Worm (Caenorhabditis elegans) whole organism, L4 larva: ENCODE data around the gene haf-2.

Experiments
- D1046.2 ChIP-seq: fragments of 200-800 bp; sonication (Bioruptor generic); IDR thresholded peaks from 2 replicates; pipeline ENCODE4 v1.3.6; 2022; ENCODE audit warnings: missing genetic modification characterization, missing compliant biosample characterization
- F10B5.3 ChIP-seq: sonication (generic microtip); optimal IDR thresholded peaks from 2 replicates; lab custom pipeline; 2016; ENCODE audit warnings: mild to moderate bottlenecking, missing genetic modification characterization, missing compliant biosample characterization
- F44E2.7 ChIP-seq: fragments of 200-800 bp; sonication (Bioruptor generic); IDR thresholded peaks from 2 replicates; pipeline ENCODE4 v2.1.2; 2022; ENCODE audit warnings: missing genetic modification characterization, missing compliant biosample characterization
- F49E8.2 ChIP-seq: sonication (generic microtip); optimal IDR thresholded peaks from 2 replicates; lab custom pipeline; 2016; ENCODE audit warnings: missing compliant biosample characterization, mild to moderate bottlenecking, missing genetic modification characterization, borderline replicate concordance
- T20F7.1 ChIP-seq: fragments of 200-800 bp; sonication (Bioruptor generic); optimal IDR thresholded peaks from 2 replicates; lab custom pipeline; 2018; ENCODE audit warnings: mild to moderate bottlenecking, missing genetic modification characterization, missing compliant biosample characterization
- Y105C5A.15 ChIP-seq: fragments of 200-800 bp; sonication (Bioruptor generic); IDR thresholded peaks from 2 replicates; pipeline ENCODE4 v1.3.6; 2022; ENCODE audit warnings: missing genetic modification characterization, missing compliant biosample characterization
- Y75B8A.6 ChIP-seq: fragments of 200-800 bp; sonication (Bioruptor generic); IDR thresholded peaks from 2 replicates; pipeline ENCODE4 v1.3.6; 2022; ENCODE audit warnings: missing genetic modification reagents, missing genetic modification characterization, missing compliant biosample characterization
- ZK337.2 ChIP-seq: fragments of 200-800 bp; sonication (Bioruptor generic); IDR thresholded peaks from 2 replicates; pipeline ENCODE4 v1.3.6; 2022; ENCODE audit warnings: missing genetic modification reagents, missing genetic modification characterization, missing compliant biosample characterization
- aha-1 ChIP-seq: fragments of 150-350 bp; peaks from one replicate; lab custom pipeline; 2014; ENCODE audit warnings: missing biosample characterization, missing genetic modification characterization
- ama-1 ChIP-seq: fragments of 150-350 bp; optimal IDR thresholded peaks from 2 replicates; lab custom pipeline; 2014; ENCODE audit warnings: inconsistent platforms, mixed read lengths
- attf-4 ChIP-seq: sonication (generic microtip); optimal IDR thresholded peaks from 3 replicates; lab custom pipeline; 2017; ENCODE audit warnings: missing biosample characterization, missing genetic modification characterization
- ceh-20 ChIP-seq: fragments of 200-800 bp; sonication (Bioruptor generic); IDR thresholded peaks from 2 replicates; pipeline ENCODE4 v1.3.6; 2022; ENCODE audit warnings: missing genetic modification reagents, missing genetic modification characterization, missing compliant biosample characterization
- ceh-32 ChIP-seq: sonication (generic microtip); optimal IDR thresholded peaks from 2 replicates; lab custom pipeline; 2016; ENCODE audit warnings: mild to moderate bottlenecking, missing genetic modification characterization, missing compliant biosample characterization; ENCODE audit not compliant: poor library complexity
- ceh-44 ChIP-seq: fragments of 200-800 bp; sonication (Bioruptor generic); IDR thresholded peaks from 2 replicates; pipeline ENCODE4 v1.3.6; 2022; ENCODE audit warnings: missing genetic modification reagents, missing genetic modification characterization, missing compliant biosample characterization
- daf-19 ChIP-seq: fragments of 200-800 bp; sonication (Bioruptor generic); conservative IDR thresholded peaks from 2 replicates; pipeline ENCODE4 v1.3.6; 2022; ENCODE audit warnings: missing genetic modification characterization, missing compliant biosample characterization
- daf-8 ChIP-seq: fragments of 200-800 bp; sonication (Bioruptor generic); IDR thresholded peaks from 2 replicates; pipeline ENCODE4 v1.3.6; 2022; ENCODE audit warnings: missing genetic modification characterization, missing compliant biosample characterization
- dmd-8 ChIP-seq: fragments of 200-800 bp; sonication (Bioruptor generic); IDR thresholded peaks from 2 replicates; pipeline ENCODE4 v1.3.6; 2022; ENCODE audit warnings: missing genetic modification characterization, missing compliant biosample characterization
- duxl-1 ChIP-seq: sonication (generic microtip); optimal IDR thresholded peaks from 2 replicates; lab custom pipeline; 2016; ENCODE audit warnings: mild to moderate bottlenecking, missing genetic modification characterization, moderate library complexity, missing compliant biosample characterization; ENCODE audit not compliant: poor library complexity
- dve-1 ChIP-seq: sonication (generic microtip); optimal IDR thresholded peaks from 2 replicates; lab custom pipeline; 2017; ENCODE audit warnings: antibody characterized with exemption, mild to moderate bottlenecking, missing genetic modification characterization, missing compliant biosample characterization; ENCODE audit not compliant: insufficient read depth
- egl-43 ChIP-seq: fragments of 200-800 bp; sonication (Bioruptor generic); IDR thresholded peaks from 2 replicates; pipeline ENCODE4 v1.3.6; 2022; ENCODE audit warnings: missing genetic modification reagents, missing genetic modification characterization, missing compliant biosample characterization
- fos-1 ChIP-seq: fragments of 150-350 bp; optimal IDR thresholded peaks from 2 replicates; lab custom pipeline; 2014; ENCODE audit warnings: missing biosample characterization, missing genetic modification characterization
- gei-8 ChIP-seq: fragments of 200-800 bp; sonication (Bioruptor generic); optimal IDR thresholded peaks from 2 replicates; lab custom pipeline; 2018; ENCODE audit warnings: mild to moderate bottlenecking, missing genetic modification characterization, missing compliant biosample characterization
- hlh-11 ChIP-seq: fragments of 200-800 bp; sonication (Bioruptor generic); optimal IDR thresholded peaks from 2 replicates; lab custom pipeline; 2018; ENCODE audit warnings: mild to moderate bottlenecking, missing genetic modification characterization, missing compliant biosample characterization
- lin-1 ChIP-seq: fragments of 200-800 bp; sonication (Bioruptor generic); IDR thresholded peaks from 2 replicates; pipeline ENCODE4 v1.3.6; 2022; ENCODE audit warnings: missing genetic modification reagents, missing genetic modification characterization, missing compliant biosample characterization
- lin-15B ChIP-seq: fragments of 150-350 bp; sonication (generic microtip); optimal IDR thresholded peaks from 3 replicates; lab custom pipeline; 2014; ENCODE audit warnings: missing biosample characterization, missing genetic modification characterization
- lin-38 ChIP-seq: fragments of 200-800 bp; sonication (Bioruptor generic); IDR thresholded peaks from 2 replicates; pipeline ENCODE4 v1.3.6; 2022; ENCODE audit warnings: missing genetic modification reagents, missing genetic modification characterization, missing compliant biosample characterization
- lir-3 ChIP-seq: sonication (generic microtip); optimal IDR thresholded peaks from 2 replicates; lab custom pipeline; 2016; ENCODE audit warnings: mild to moderate bottlenecking, missing genetic modification characterization, missing compliant biosample characterization
- lsy-2 ChIP-seq, 2 experiments: fragments of 150-350 bp in 1 of 2; sonication (generic microtip) in 1 of 2; optimal IDR thresholded peaks; 2 replicates each; lab custom pipeline; 2014 to 2017; ENCODE audit warnings: missing biosample characterization in 2 of 2, missing genetic modification characterization in 2 of 2
- madf-5 ChIP-seq, 2 experiments: fragments of 200-800 bp; sonication (Bioruptor generic); IDR thresholded peaks; 2 replicates each; pipeline ENCODE4 v1.3.6; 2022; ENCODE audit warnings: missing compliant biosample characterization in 2 of 2, missing genetic modification characterization in 2 of 2
- madf-9 ChIP-seq: fragments of 200-800 bp; sonication (Bioruptor generic); conservative IDR thresholded peaks from 2 replicates; pipeline ENCODE4 v1.3.6; 2022; ENCODE audit warnings: missing genetic modification reagents, missing genetic modification characterization, missing compliant biosample characterization
- mep-1 ChIP-seq: fragments of 150-350 bp; sonication (generic microtip); optimal IDR thresholded peaks from 3 replicates; lab custom pipeline; 2014; ENCODE audit warnings: missing biosample characterization, missing genetic modification characterization
- mxl-2 ChIP-seq: fragments of 200-800 bp; sonication (Bioruptor generic); conservative IDR thresholded peaks from 2 replicates; pipeline ENCODE4 v1.3.6; 2022; ENCODE audit warnings: missing genetic modification reagents, missing genetic modification characterization, missing compliant biosample characterization
- nhr-102 ChIP-seq: sonication (generic microtip); optimal IDR thresholded peaks from 2 replicates; lab custom pipeline; 2016; ENCODE audit warnings: mild to moderate bottlenecking, missing genetic modification characterization, moderate library complexity, missing compliant biosample characterization
- nhr-111 ChIP-seq: fragments of 200-800 bp; sonication (Bioruptor generic); optimal IDR thresholded peaks from 2 replicates; lab custom pipeline; 2018; ENCODE audit warnings: mild to moderate bottlenecking, missing genetic modification characterization, missing compliant biosample characterization
- nhr-237 ChIP-seq: sonication (generic microtip); optimal IDR thresholded peaks from 2 replicates; lab custom pipeline; 2017; ENCODE audit warnings: missing biosample characterization, missing genetic modification characterization
- nhr-25 ChIP-seq: sonication (generic microtip); optimal IDR thresholded peaks from 2 replicates; lab custom pipeline; 2017; ENCODE audit warnings: missing genetic modification characterization, mild to moderate bottlenecking, missing compliant biosample characterization, antibody characterized with exemption, moderate library complexity, borderline replicate concordance; ENCODE audit not compliant: insufficient read depth
- nhr-41 ChIP-seq: fragments of 200-800 bp; sonication (Bioruptor generic); IDR thresholded peaks from 2 replicates; pipeline ENCODE4 v1.3.6; 2022; ENCODE audit warnings: missing genetic modification reagents, missing genetic modification characterization, missing compliant biosample characterization
- nhr-42 ChIP-seq: fragments of 200-800 bp; sonication (Bioruptor generic); IDR thresholded peaks from 2 replicates; pipeline ENCODE4 v1.3.6; 2022; ENCODE audit warnings: missing genetic modification characterization, missing compliant biosample characterization
- nhr-48 ChIP-seq: sonication (generic microtip); optimal IDR thresholded peaks from 2 replicates; lab custom pipeline; 2016; ENCODE audit warnings: mild to moderate bottlenecking, missing genetic modification characterization, missing compliant biosample characterization
- nhr-77 ChIP-seq: fragments of 150-350 bp; optimal IDR thresholded peaks from 2 replicates; lab custom pipeline; 2014; ENCODE audit warnings: missing biosample characterization, missing genetic modification characterization
- php-3 ChIP-seq: fragments of 200-800 bp; sonication (Bioruptor generic); IDR thresholded peaks from 2 replicates; pipeline ENCODE4 v1.3.6; 2022; ENCODE audit warnings: missing genetic modification reagents, missing genetic modification characterization, missing compliant biosample characterization
- pqm-1 ChIP-seq: sonication (generic microtip); optimal IDR thresholded peaks from 2 replicates; lab custom pipeline; 2017; ENCODE audit warnings: missing biosample characterization, missing genetic modification characterization
- saeg-2 ChIP-seq: fragments of 200-800 bp; sonication (Bioruptor generic); IDR thresholded peaks from 2 replicates; pipeline ENCODE4 v1.3.6; 2022; ENCODE audit warnings: missing genetic modification reagents, missing genetic modification characterization, missing compliant biosample characterization
- set-16 ChIP-seq: fragments of 200-800 bp; sonication (Bioruptor generic); IDR thresholded peaks from 2 replicates; pipeline ENCODE4 v1.3.6; 2022; ENCODE audit warnings: missing genetic modification reagents, missing genetic modification characterization, missing compliant biosample characterization
- snpc-1.2 ChIP-seq: fragments of 200-800 bp; sonication (Bioruptor generic); IDR thresholded peaks from 2 replicates; pipeline ENCODE4 v1.3.6; 2022; ENCODE audit warnings: missing genetic modification reagents, missing genetic modification characterization, missing compliant biosample characterization
- tag-97 ChIP-seq: fragments of 200-800 bp; sonication (Bioruptor generic); IDR thresholded peaks from 2 replicates; pipeline ENCODE4 v1.3.6; 2022; ENCODE audit warnings: missing genetic modification characterization, missing compliant biosample characterization
- unc-62 ChIP-seq, 3 experiments: fragments of 150-350 bp in 1 of 3; sonication (generic microtip); optimal IDR thresholded peaks in 2 of 3; peaks in 1 of 3; 1 replicate in 1 of 3; 2 replicates in 2 of 3; lab custom pipeline; 2014 to 2017; ENCODE audit warnings: missing biosample characterization in 3 of 3, missing genetic modification characterization in 3 of 3, missing genetic modification reagents in 3 of 3, missing genotype in 1 of 3
- zag-1 ChIP-seq: fragments of 150-350 bp; optimal IDR thresholded peaks from 2 replicates; lab custom pipeline; 2014; ENCODE audit warnings: missing biosample characterization, missing genetic modification characterization
- zfp-2 ChIP-seq: sonication (generic microtip); optimal IDR thresholded peaks from 2 replicates; lab custom pipeline; 2016; ENCODE audit warnings: mild to moderate bottlenecking, missing genetic modification characterization, missing compliant biosample characterization
- zip-11 ChIP-seq: fragments of 200-800 bp; sonication (Bioruptor generic); IDR thresholded peaks from 2 replicates; pipeline ENCODE4 v1.3.6; 2022; ENCODE audit warnings: missing genetic modification characterization, missing compliant biosample characterization
- ztf-11 ChIP-seq: fragments of 150-350 bp; optimal IDR thresholded peaks from 2 replicates; lab custom pipeline; 2014; ENCODE audit warnings: missing biosample characterization, missing genetic modification characterization

Gene haf-2

ce11 chrII:7337469-7337893 is 18.7 kb downstream of the haf-2 start:
- TF ChIP-seq F10B5.3, result no peak
- no peak for TF ChIP-seq Y105C5A.15 (GFP tag; lab: Robert Waterston, UW)
- TF ChIP-seq pqm-1, result peak; percentile 52
- no peak for TF ChIP-seq Y75B8A.6 (GFP tag; lab: Robert Waterston, UW)
- no peak for TF ChIP-seq lir-3
- TF ChIP-seq fos-1, result no peak
- TF ChIP-seq unc-62 (GFP tag; optimal IDR thresholded peaks at IDR 0.05 in 1 of 2; lab: Kevin White, UChicago), result peak in 1 of 2 experiments; percentile 93
- TF ChIP-seq unc-62 (tag; optimal IDR thresholded peaks at IDR 0.05; lab: Kevin White, UChicago), result no peak
- TF ChIP-seq madf-5 (GFP tag; IDR thresholded peaks at IDR 0.05; lab: Robert Waterston, UW), result no peak
- TF ChIP-seq nhr-41 (GFP tag; lab: Robert Waterston, UW), result no peak
- no peak for TF ChIP-seq daf-8 (GFP tag; lab: Robert Waterston, UW)
- TF ChIP-seq nhr-48 (tag; lab: Kevin White, UChicago), result peak; percentile 99
- TF ChIP-seq lin-1 (GFP tag; lab: Robert Waterston, UW), result peak; percentile 62; the same call in 1 of the 2 replicates
- TF ChIP-seq D1046.2 (GFP tag; lab: Robert Waterston, UW), result no peak
- TF ChIP-seq lin-15B (tag; lab: Kevin White, UChicago), result no peak
- no peak for TF ChIP-seq nhr-111 (GFP tag; lab: Kevin White, UChicago)
- peak; percentile 92 for TF ChIP-seq nhr-102 (tag; lab: Kevin White, UChicago)
- peak; percentile 77 for TF ChIP-seq T20F7.1 (GFP tag; lab: Kevin White, UChicago)
- TF ChIP-seq saeg-2 (GFP tag; lab: Robert Waterston, UW), result peak; percentile 85
- TF ChIP-seq lin-38 (GFP tag; lab: Robert Waterston, UW), result no peak
- TF ChIP-seq php-3, result peak; percentile 72
- TF ChIP-seq egl-43 (GFP tag; lab: Robert Waterston, UW), result no peak
- peak; percentile 89 for TF ChIP-seq mep-1 (tag; lab: Kevin White, UChicago)
- peak; percentile 83 for TF ChIP-seq nhr-77 (tag; lab: Kevin White, UChicago)
- no peak for TF ChIP-seq ZK337.2 (GFP tag; lab: Robert Waterston, UW)
- peak; percentile 85 for TF ChIP-seq dve-1 (tag; lab: Kevin White, UChicago)
- TF ChIP-seq zag-1, result no peak
- TF ChIP-seq nhr-237 (tag; lab: Kevin White, UChicago), result no peak
- peak; percentile 46 for TF ChIP-seq ama-1
- TF ChIP-seq F44E2.7, result no peak
- TF ChIP-seq tag-97 (GFP tag; lab: Robert Waterston, UW), result no peak
- TF ChIP-seq snpc-1.2 (GFP tag; lab: Robert Waterston, UW), result no peak
- TF ChIP-seq ztf-11 (tag; lab: Kevin White, UChicago), result no peak
- peak; percentile 80 for TF ChIP-seq nhr-25 (tag; lab: Kevin White, UChicago)
- TF ChIP-seq ceh-44 (GFP tag; lab: Robert Waterston, UW), result no peak
- TF ChIP-seq zfp-2 (tag; lab: Kevin White, UChicago), result peak; percentile 39
- no peak for TF ChIP-seq ceh-32 (tag; lab: Kevin White, UChicago)
- peak; percentile 22 for TF ChIP-seq duxl-1 (tag; lab: Kevin White, UChicago)
- TF ChIP-seq F49E8.2 (tag; lab: Kevin White, UChicago), result no peak
- TF ChIP-seq nhr-42 (GFP tag; lab: Robert Waterston, UW), result 0 out of 2 replicates have a peak, but pooled peaks have one; percentile 36
- TF ChIP-seq hlh-11, result peak; percentile 97
- TF ChIP-seq daf-19 (GFP tag; lab: Robert Waterston, UW), result no peak
- TF ChIP-seq set-16, result no peak
- peak; percentile 51 to 80 for TF ChIP-seq lsy-2 (tag; optimal IDR thresholded peaks at IDR 0.05; lab: Kevin White, UChicago)
- no peak for TF ChIP-seq attf-4 (tag; lab: Kevin White, UChicago)
- no peak for TF ChIP-seq dmd-8 (GFP tag; lab: Robert Waterston, UW)
- 0 out of 2 replicates have a peak, but pooled peaks have one; percentile 3 for TF ChIP-seq mxl-2 (GFP tag; lab: Robert Waterston, UW)
- TF ChIP-seq gei-8 (GFP tag; lab: Kevin White, UChicago), result peak; percentile 91
- TF ChIP-seq ceh-20 (GFP tag; lab: Robert Waterston, UW), result peak; percentile 84
- TF ChIP-seq zip-11, result no peak
- peak; percentile 97 for TF ChIP-seq aha-1
- peak; percentile 49; the same call in 1 of the 2 replicates for TF ChIP-seq madf-9 (GFP tag; lab: Robert Waterston, UW)
